Fruit fly (Drosophila melanogaster) whole organism, embryonic: Measurements from ENCODE around the gene ric8a.

Experiments
- CG1024 ChIP-seq: fragments of 200-800 bp; sonication (Bioruptor generic); IDR thresholded peaks from 2 replicates; pipeline ENCODE4 v1.3.6; 2022; ENCODE audit warnings: missing biosample characterization, missing genetic modification characterization
- CG10321 ChIP-seq: fragments of 200-800 bp; sonication (Bioruptor generic); IDR thresholded peaks from 2 replicates; pipeline ENCODE4 v1.3.6; 2022; ENCODE audit warnings: missing biosample characterization, missing genetic modification characterization
- CG11696 ChIP-seq: fragments of 200-800 bp; sonication (Bioruptor generic); IDR thresholded peaks from 2 replicates; pipeline ENCODE4 v1.3.6; 2022; ENCODE audit warnings: missing biosample characterization, missing genetic modification characterization
- CG13287 ChIP-seq: fragments of 200-800 bp; sonication (Bioruptor generic); IDR thresholded peaks from 2 replicates; pipeline ENCODE4 v1.3.6; 2022; ENCODE audit warnings: missing biosample characterization, missing genetic modification characterization; ENCODE audit not compliant: partially characterized antibody
- CG14441 ChIP-seq: fragments of 200-800 bp; sonication (Bioruptor generic); IDR thresholded peaks from 2 replicates; pipeline ENCODE4 v1.3.6; 2022; ENCODE audit warnings: missing biosample characterization, missing genetic modification characterization
- CG17186 ChIP-seq: fragments of 200-800 bp; sonication (Bioruptor generic); optimal IDR thresholded peaks from 3 replicates; lab custom pipeline; 2017; ENCODE audit warnings: missing biosample characterization, missing genetic modification reagents, missing genetic modification characterization
- CG1832 ChIP-seq: fragments of 200-800 bp; sonication (Bioruptor generic); optimal IDR thresholded peaks from 2 replicates; lab custom pipeline; 2017; ENCODE audit warnings: missing biosample characterization, mild to moderate bottlenecking, missing genetic modification characterization, inconsistent platforms
- CG5180 ChIP-seq: fragments of 200-800 bp; sonication (Bioruptor generic); optimal IDR thresholded peaks from 3 replicates; lab custom pipeline; 2017; ENCODE audit warnings: missing biosample characterization, missing genetic modification characterization, mild to moderate bottlenecking, moderate library complexity, missing genetic modification reagents
- CG6654 ChIP-seq: fragments of 200-800 bp; sonication (Bioruptor generic); optimal IDR thresholded peaks from 2 replicates; lab custom pipeline; 2017; ENCODE audit warnings: missing biosample characterization, mild to moderate bottlenecking, missing genetic modification characterization
- CG6689 ChIP-seq: fragments of 200-800 bp; sonication (Bioruptor generic); IDR thresholded peaks from 2 replicates; pipeline ENCODE4 v1.3.6; 2022; ENCODE audit warnings: missing biosample characterization, missing genetic modification characterization
- CG6791 ChIP-seq: fragments of 200-800 bp; sonication (Bioruptor generic); IDR thresholded peaks from 3 replicates; pipeline ENCODE4 v1.3.6; 2022; ENCODE audit warnings: missing biosample characterization, missing genetic modification characterization; ENCODE audit not compliant: partially characterized antibody
- CG7839 ChIP-seq: fragments of 200-800 bp; sonication (Bioruptor generic); optimal IDR thresholded peaks from 3 replicates; lab custom pipeline; 2018; ENCODE audit warnings: missing biosample characterization, mild to moderate bottlenecking, missing genetic modification characterization, moderate library complexity
- CG8290 ChIP-seq, 3 experiments: fragments of 200-800 bp; sonication (Bioruptor generic); optimal IDR thresholded peaks; 2 replicates each; lab custom pipeline; 2016 to 2019; ENCODE audit warnings: missing biosample characterization in 3 of 3, missing genetic modification characterization in 3 of 3, mild to moderate bottlenecking in 2 of 3, moderate library complexity in 1 of 3
- D19B ChIP-seq: fragments of 200-800 bp; sonication (Bioruptor generic); optimal IDR thresholded peaks from 2 replicates; lab custom pipeline; 2017; ENCODE audit warnings: missing biosample characterization, mild to moderate bottlenecking, missing genetic modification characterization
- Drgx ChIP-seq: fragments of 200-800 bp; sonication (Bioruptor generic); IDR thresholded peaks from 2 replicates; pipeline ENCODE4 v1.3.6; 2022; ENCODE audit warnings: missing biosample characterization, missing genetic modification characterization
- Ets65A ChIP-seq: fragments of 200-800 bp; sonication (Bioruptor generic); peaks from one replicate; lab custom pipeline; 2016; ENCODE audit warnings: missing biosample characterization, missing genetic modification characterization
- Fer2 ChIP-seq: fragments of 200-800 bp; sonication (Bioruptor generic); optimal IDR thresholded peaks from 2 replicates; lab custom pipeline; 2018; ENCODE audit warnings: missing biosample characterization, mild to moderate bottlenecking, missing genetic modification characterization, moderate library complexity
- Gug ChIP-seq: fragments of 200-800 bp; sonication (Bioruptor generic); IDR thresholded peaks from 4 replicates; pipeline ENCODE4 v1.3.6; 2022; ENCODE audit warnings: missing biosample characterization, missing genetic modification characterization
- Med ChIP-seq: fragments of 200-800 bp; sonication (Bioruptor generic); peaks from one replicate; lab custom pipeline; 2016; ENCODE audit warnings: missing biosample characterization, missing genetic modification characterization, mild to moderate bottlenecking, inconsistent platforms, moderate library complexity
- Optix ChIP-seq: fragments of 200-800 bp; sonication (Bioruptor generic); IDR thresholded peaks from 3 replicates; pipeline ENCODE4 v1.3.6; 2022; ENCODE audit warnings: missing biosample characterization, missing genetic modification characterization
- Sry-δ ChIP-seq: fragments of 200-800 bp; sonication (Bioruptor generic); optimal IDR thresholded peaks from 2 replicates; lab custom pipeline; 2016; ENCODE audit warnings: missing biosample characterization, missing genetic modification characterization
- Trl ChIP-seq, 3 experiments: fragments of >200 bp in 2 of 3; fragments of 200-800 bp in 1 of 3; sonication (Bioruptor generic) in 1 of 3; optimal IDR thresholded peaks; 2 replicates in 1 of 3; 3 replicates in 2 of 3; lab custom pipeline; 2016 to 2017; ENCODE audit warnings: missing biosample characterization in 1 of 3, missing genetic modification characterization in 1 of 3
- ci ChIP-seq: fragments of 200-800 bp; sonication (Bioruptor generic); IDR thresholded peaks from 3 replicates; pipeline ENCODE4 v1.3.6; 2022; ENCODE audit warnings: missing biosample characterization, missing genetic modification characterization
- dati ChIP-seq: fragments of 200-800 bp; sonication (Bioruptor generic); IDR thresholded peaks from 2 replicates; pipeline ENCODE4 v1.3.6; 2022; ENCODE audit warnings: missing biosample characterization, missing genetic modification characterization
- disco-r ChIP-seq: fragments of 200-800 bp; sonication (Bioruptor generic); optimal IDR thresholded peaks from 2 replicates; lab custom pipeline; 2016; ENCODE audit warnings: missing biosample characterization, missing genetic modification characterization
- grau ChIP-seq: fragments of 200-800 bp; optimal IDR thresholded peaks from 3 replicates; lab custom pipeline; 2019; ENCODE audit warnings: missing biosample characterization, mild to moderate bottlenecking, missing genetic modification characterization, moderate library complexity
- hkb ChIP-seq, 2 experiments: fragments of 200-800 bp in 1 of 2; fragments of >200 bp in 1 of 2; sonication (Bioruptor generic) in 1 of 2; IDR thresholded peaks in 1 of 2; optimal IDR thresholded peaks in 1 of 2; 2 replicates each; pipeline versions ENCODE4 v1.3.6 to Lab custom; 2017 to 2022; ENCODE audit warnings: missing biosample characterization in 1 of 2, missing genetic modification characterization in 1 of 2
- nerfin-2 ChIP-seq: fragments of 200-800 bp; sonication (Bioruptor generic); IDR thresholded peaks from 2 replicates; pipeline ENCODE4 v1.3.6; 2022; ENCODE audit warnings: missing biosample characterization, missing genetic modification characterization; ENCODE audit not compliant: partially characterized antibody
- nom ChIP-seq: fragments of 200-800 bp; sonication (Bioruptor generic); optimal IDR thresholded peaks from 2 replicates; lab custom pipeline; 2017; ENCODE audit warnings: missing biosample characterization, missing genetic modification characterization, mild to moderate bottlenecking, moderate library complexity, missing genetic modification reagents
- pfk ChIP-seq: fragments of 200-800 bp; sonication (Bioruptor generic); optimal IDR thresholded peaks from 2 replicates; lab custom pipeline; 2018; ENCODE audit warnings: missing biosample characterization, mild to moderate bottlenecking, missing genetic modification characterization, moderate library complexity
- row ChIP-seq: fragments of 200-800 bp; sonication (Bioruptor generic); IDR thresholded peaks from 3 replicates; pipeline ENCODE4 v1.3.6; 2022; ENCODE audit warnings: missing biosample characterization, missing genetic modification characterization
- sd ChIP-seq: fragments of 200-800 bp; sonication (Bioruptor generic); optimal IDR thresholded peaks from 3 replicates; lab custom pipeline; 2018; ENCODE audit warnings: missing biosample characterization, mild to moderate bottlenecking, missing genetic modification characterization, moderate library complexity
- sens ChIP-seq: fragments of 200-800 bp; sonication (Bioruptor generic); peaks from one replicate; lab custom pipeline; 2016; ENCODE audit warnings: missing biosample characterization, missing genetic modification characterization
- tap ChIP-seq: fragments of 200-800 bp; optimal IDR thresholded peaks from 3 replicates; lab custom pipeline; 2019; ENCODE audit warnings: missing biosample characterization, mild to moderate bottlenecking, missing genetic modification characterization, moderate library complexity
- ttk ChIP-seq: fragments of 200-800 bp; sonication (Bioruptor generic); IDR thresholded peaks from 2 replicates; pipeline ENCODE4 v2.1.2; 2022; ENCODE audit warnings: missing biosample characterization, missing genetic modification characterization
- twi ChIP-seq: fragments of 200-800 bp; optimal IDR thresholded peaks from 2 replicates; lab custom pipeline; 2019; ENCODE audit warnings: missing biosample characterization, mild to moderate bottlenecking, missing genetic modification characterization, moderate library complexity

ric8a gene

dm6 chrX:9252051-9252708 lies 3.8 kb upstream of the ric8a start (continued):
- TF ChIP-seq nom (GFP tag; lab: Kevin White, UChicago) = peak; percentile 54
- TF ChIP-seq dati (GFP tag; lab: Robert Waterston, UW) = 0 out of 2 replicates have a peak, but pooled peaks have one; percentile 16
- peak; percentile 65 for TF ChIP-seq Drgx (GFP tag; lab: Robert Waterston, UW)
- no peak for TF ChIP-seq CG1024
- TF ChIP-seq CG13287 (GFP tag; lab: Robert Waterston, UW) = no peak
- peak in 1 of 2 experiments; percentile 29 for TF ChIP-seq Trl (optimal IDR thresholded peaks at IDR 0.05; lab: Kevin White, UChicago)
- no peak for TF ChIP-seq Trl (GFP tag; optimal IDR thresholded peaks at IDR 0.05; lab: Kevin White, UChicago)
- TF ChIP-seq CG6791 (GFP tag; lab: Robert Waterston, UW) = no peak
- TF ChIP-seq CG17186 (GFP tag; lab: Kevin White, UChicago) = no peak
- peak; percentile 88 for TF ChIP-seq Ets65A
- 0 out of 2 replicates have a peak, but pooled peaks have one; percentile 17 for TF ChIP-seq CG14441 (GFP tag; lab: Robert Waterston, UW)
- TF ChIP-seq ci (GFP tag; lab: Robert Waterston, UW) = peak; percentile 63; the same call in 2 of the 3 replicates
- TF ChIP-seq hkb (optimal IDR thresholded peaks at IDR 0.05; lab: Kevin White, UChicago) = no peak
- TF ChIP-seq hkb (GFP tag; IDR thresholded peaks at IDR 0.05; lab: Robert Waterston, UW) = 0 out of 2 replicates have a peak, but pooled peaks have one; percentile 21
- no peak for TF ChIP-seq CG5180 (GFP tag; lab: Kevin White, UChicago)
- no peak for TF ChIP-seq pfk (GFP tag; lab: Kevin White, UChicago)
- no peak for TF ChIP-seq Gug (GFP tag; lab: Robert Waterston, UW)
- TF ChIP-seq ttk (GFP tag; lab: Robert Waterston, UW) = 0 out of 2 replicates have a peak, but pooled peaks have one; percentile 12
- TF ChIP-seq Med (GFP tag; lab: Kevin White, UChicago) = peak; percentile 70
- no peak for TF ChIP-seq D19B (GFP tag; lab: Kevin White, UChicago)
- TF ChIP-seq CG11696 = peak; percentile 68

DNA sequence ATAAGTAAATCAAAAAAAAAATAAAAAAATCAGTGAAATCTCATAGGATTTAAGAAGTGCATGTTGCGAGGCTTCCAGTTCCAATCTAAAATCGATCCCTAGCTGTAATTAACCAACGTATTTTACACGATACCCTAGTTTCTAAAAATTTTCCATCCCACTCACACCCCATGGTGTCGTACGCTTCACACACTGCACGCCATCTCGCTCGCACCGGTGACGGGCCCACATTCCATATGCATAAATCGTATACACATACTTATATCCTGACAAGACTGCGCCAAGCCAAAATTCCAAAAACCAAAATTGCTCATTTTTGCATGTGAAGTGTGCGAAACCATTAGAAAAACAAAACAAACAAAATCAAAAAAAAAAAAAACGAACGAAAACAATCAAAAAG lies 947 bp upstream of the ric8a start:
- TF ChIP-seq nerfin-2 = no peak
- peak; percentile 24 for TF ChIP-seq sens
- TF ChIP-seq CG7839 = no peak
- peak; percentile 60 for TF ChIP-seq D19B (GFP tag; lab: Kevin White, UChicago)
- TF ChIP-seq twi (tag; lab: Kevin White, UChicago) = no peak
- no peak for TF ChIP-seq Fer2 (tag; lab: Kevin White, UChicago)
- TF ChIP-seq CG1832 (GFP tag; lab: Kevin White, UChicago) = peak; percentile 65
- TF ChIP-seq CG10321 (GFP tag; lab: Robert Waterston, UW) = peak; percentile 61
- no peak for TF ChIP-seq disco-r (GFP tag; lab: Kevin White, UChicago)
- no peak for TF ChIP-seq Optix
- no peak for TF ChIP-seq CG8290 (GFP tag; optimal IDR thresholded peaks at IDR 0.05; lab: Kevin White, UChicago)
- TF ChIP-seq CG8290 (tag; optimal IDR thresholded peaks at IDR 0.05; lab: Kevin White, UChicago) = no peak
- TF ChIP-seq sd (tag; lab: Kevin White, UChicago) = peak; percentile 79
- no peak for TF ChIP-seq CG6654
- 0 out of 3 replicates have a peak, but pooled peaks have one; percentile 15 for TF ChIP-seq row

dm6 chrX:9266082-9266481 lies 10.1 kb downstream of the ric8a start:
- TF ChIP-seq tap (tag; lab: Kevin White, UChicago) (no peak), Drgx (GFP tag; lab: Robert Waterston, UW) (peak; percentile 23; the same call in 1 of the 2 replicates), Sry-δ (no peak), grau (tag; lab: Kevin White, UChicago) (peak; percentile 69), row (peak; percentile 33; the same call in 2 of the 3 replicates), Ets65A (peak; percentile 5), Med (GFP tag; lab: Kevin White, UChicago) (peak; percentile 24), CG6689 (GFP tag; lab: Robert Waterston, UW) (0 out of 2 replicates have a peak, but pooled peaks have one; percentile 21)
